Fruit fly (Drosophila melanogaster): ENCODE measurements around the gene MtnA.

The MtnA gene

dm6 chr3R:9767620-9768592 is 16.3 kb downstream of the MtnA start, which contains the start of gene Naa80 (continued):
- TF ChIP-seq gro (GFP tag; optimal IDR thresholded peaks at IDR 0.05) (peak; percentile 90), Oaz (GFP tag; IDR thresholded peaks at IDR 0.05) (no peak), jigr1 (GFP tag; IDR thresholded peaks at IDR 0.05) (no peak), CG6765 (GFP tag; optimal IDR thresholded peaks at IDR 0.05) (peak; percentile 35), CG10654 (GFP tag; optimal IDR thresholded peaks at IDR 0.05) (peak; percentile 51), CG7963 (GFP tag; IDR thresholded peaks at IDR 0.05; ENCODE audit: partially characterized antibody) (no peak), Ada2b (GFP tag; IDR thresholded peaks at IDR 0.05) (no peak), CG7786 (GFP tag; optimal IDR thresholded peaks at IDR 0.05) (peak; percentile 76), Atf-2 (GFP tag; optimal IDR thresholded peaks at IDR 0.05) (no peak), HHEX (GFP tag; optimal IDR thresholded peaks at IDR 0.05) (peak; percentile 66), Drgx (GFP tag; IDR thresholded peaks at IDR 0.05) (peak; percentile 11; the same call in 1 of the 2 replicates), CG1832 (GFP tag; optimal IDR thresholded peaks at IDR 0.05) (no peak), Blimp-1 (GFP tag; optimal IDR thresholded peaks at IDR 0.05) (no peak), CG34376 (GFP tag; optimal IDR thresholded peaks at IDR 0.05) (peak; percentile 50), CG7745 (tag; optimal IDR thresholded peaks at IDR 0.05) (no peak), lov (optimal IDR thresholded peaks at IDR 0.05) (no peak), lov (GFP tag; IDR thresholded peaks at IDR 0.05) (peak; percentile 26; the same call in 1 of the 3 replicates), B-H1 (GFP tag; IDR thresholded peaks at IDR 0.05) (no peak), zen2 (GFP tag; IDR thresholded peaks at IDR 0.05; ENCODE audit: partially characterized antibody) (no peak), ato (GFP tag; IDR thresholded peaks at IDR 0.05; ENCODE audit: partially characterized antibody) (no peak; the same call in 1 of the 2 replicates), gsb (GFP tag; IDR thresholded peaks at IDR 0.05) (no peak; the same call in 1 of the 2 replicates), tgo (GFP tag; IDR thresholded peaks at IDR 0.05) (peak; percentile 18; the same call in 1 of the 3 replicates), zfh1 (GFP tag; IDR thresholded peaks at IDR 0.05) (peak; percentile 64), Ravus (GFP tag; IDR thresholded peaks at IDR 0.05) (no peak; the same call in 1 of the 2 replicates), CG10321 (GFP tag; IDR thresholded peaks at IDR 0.05) (peak; percentile 11; the same call in 1 of the 2 replicates), knrl (GFP tag; IDR thresholded peaks at IDR 0.05; ENCODE audit: partially characterized antibody) (peak; percentile 52; the same call in 1 of the 3 replicates), zen (tag; optimal IDR thresholded peaks at IDR 0.05) (peak; percentile 15), Bgb (GFP tag; IDR thresholded peaks at IDR 0.05; ENCODE audit: partially characterized antibody) (peak; percentile 66), CkIIα-i1 (GFP tag; IDR thresholded peaks at IDR 0.05) (no peak), tna (GFP tag; IDR thresholded peaks at IDR 0.05; ENCODE audit: partially characterized antibody) (peak; percentile 48; the same call in 1 of the 2 replicates), CoRest (tag; optimal IDR thresholded peaks at IDR 0.05) (peak; percentile 6), phol (tag; optimal IDR thresholded peaks at IDR 0.05) (peak; percentile 28), Dip2 (GFP tag; IDR thresholded peaks at IDR 0.05) (no peak), CG8765 (GFP tag; IDR thresholded peaks at IDR 0.05) (peak; percentile 38; the same call in 1 of the 2 replicates), CG14441 (GFP tag; IDR thresholded peaks at IDR 0.05) (peak; percentile 35; the same call in 1 of the 2 replicates), Dad (GFP tag; optimal IDR thresholded peaks at IDR 0.05) (peak; percentile 69), CG11504 (tag; optimal IDR thresholded peaks at IDR 0.05) (no peak), croc (GFP tag; conservative IDR thresholded peaks at IDR 0.05) (no peak), CG4854 (GFP tag; optimal IDR thresholded peaks at IDR 0.05) (peak; percentile 27), bbx (GFP tag; IDR thresholded peaks at IDR 0.05; ENCODE audit: partially characterized antibody) (peak; percentile 65), CG15269 (tag; optimal IDR thresholded peaks at IDR 0.05) (peak; percentile 38), CrebB (tag; optimal IDR thresholded peaks at IDR 0.05) (no peak), Xbp1 (GFP tag; optimal IDR thresholded peaks at IDR 0.05) (peak; percentile 73), CG17328 (GFP tag; IDR thresholded peaks at IDR 0.05) (no peak; the same call in 1 of the 2 replicates), corto (GFP tag; optimal IDR thresholded peaks at IDR 0.05) (no peak), gcm (GFP tag; optimal IDR thresholded peaks at IDR 0.05) (no peak), CG1602 (GFP tag; optimal IDR thresholded peaks at IDR 0.05) (peak; percentile 21)
